Worm (Caenorhabditis elegans) whole organism, mixed stage, embryonic: ENCODE results near the gene T13F3.8.

Experiments
- blmp-1 ChIP-seq: fragments of 150-350 bp; optimal IDR thresholded peaks from 2 replicates; lab custom pipeline; 2014; ENCODE audit warnings: missing biosample characterization, missing genetic modification characterization
- ceh-39 ChIP-seq: fragments of 150-350 bp; optimal IDR thresholded peaks from 2 replicates; lab custom pipeline; 2014; ENCODE audit warnings: missing biosample characterization, missing genetic modification characterization
- ceh-43 ChIP-seq: fragments of 200-800 bp; sonication (Bioruptor generic); optimal IDR thresholded peaks from 2 replicates; lab custom pipeline; 2018; ENCODE audit warnings: mild to moderate bottlenecking, missing genetic modification characterization, moderate library complexity, missing compliant biosample characterization
- ces-1 ChIP-seq: fragments of 150-350 bp; optimal IDR thresholded peaks from 2 replicates; lab custom pipeline; 2014; ENCODE audit warnings: missing biosample characterization, missing genetic modification reagents, missing genetic modification characterization
- lin-13 ChIP-seq: fragments of 150-350 bp; optimal IDR thresholded peaks from 2 replicates; lab custom pipeline; 2014; ENCODE audit warnings: missing biosample characterization, missing genetic modification characterization
- mep-1 ChIP-seq: fragments of 150-350 bp; optimal IDR thresholded peaks from 2 replicates; lab custom pipeline; 2017; ENCODE audit warnings: missing biosample characterization, missing genetic modification reagents, missing genetic modification characterization, inconsistent platforms
- nhr-237 ChIP-seq: fragments of 150-350 bp; optimal IDR thresholded peaks from 2 replicates; lab custom pipeline; 2014; ENCODE audit warnings: missing biosample characterization, missing genetic modification characterization
- pha-4 ChIP-seq: fragments of 150-350 bp; optimal IDR thresholded peaks from 2 replicates; lab custom pipeline; 2018; ENCODE audit warnings: missing biosample characterization, missing genetic modification reagents, missing genetic modification characterization
- snpc-4 ChIP-seq: fragments of 150-350 bp; optimal IDR thresholded peaks from 2 replicates; lab custom pipeline; 2014; ENCODE audit warnings: missing biosample characterization, missing genetic modification characterization
- unc-120 ChIP-seq: sonication (generic microtip); optimal IDR thresholded peaks from 2 replicates; lab custom pipeline; 2017; ENCODE audit warnings: missing genetic modification characterization, missing compliant biosample characterization; ENCODE audit not compliant: poor library complexity, severe bottlenecking
- unc-62 ChIP-seq: fragments of 150-350 bp; optimal IDR thresholded peaks from 2 replicates; lab custom pipeline; 2014; ENCODE audit warnings: missing biosample characterization, missing genetic modification reagents, missing genetic modification characterization
- zip-8 ChIP-seq: fragments of 150-350 bp; optimal IDR thresholded peaks from 2 replicates; lab custom pipeline; 2014; ENCODE audit warnings: missing biosample characterization, missing genetic modification characterization

DNA sequence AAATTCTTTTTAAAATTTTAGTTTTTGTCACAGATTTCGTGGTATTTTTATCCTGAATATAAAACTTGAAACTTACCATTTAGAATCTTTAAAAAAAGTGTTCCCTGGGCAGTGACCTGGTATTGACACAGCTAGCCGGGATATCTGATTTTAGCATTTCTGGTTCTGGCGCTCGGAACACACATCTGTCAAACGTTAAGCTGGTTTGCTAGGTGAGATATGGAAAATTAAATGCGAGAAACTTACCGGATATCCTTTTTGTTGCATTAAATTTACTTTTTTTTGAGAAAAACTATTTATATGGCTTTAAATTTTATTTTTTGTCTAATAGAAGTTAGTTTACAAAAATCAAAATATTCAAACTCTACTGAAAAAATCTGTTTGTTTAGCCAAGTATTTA lies 16.2 kb downstream of the T13F3.8 start, which contains the start of gene F28G4.4:
- no peak for TF ChIP-seq ces-1 (GFP tag; lab: Kevin White, UChicago)
- TF ChIP-seq blmp-1 (tag; lab: Kevin White, UChicago), result no peak
- no peak for TF ChIP-seq ceh-43 (GFP tag; lab: Kevin White, UChicago)
- no peak for TF ChIP-seq nhr-237 (tag; lab: Kevin White, UChicago)
- TF ChIP-seq ceh-39 (tag; lab: Kevin White, UChicago), result no peak
- no peak for TF ChIP-seq unc-62
- no peak for TF ChIP-seq snpc-4 (tag; lab: Kevin White, UChicago)
- no peak for TF ChIP-seq unc-120 (tag; lab: Kevin White, UChicago)
- no peak for TF ChIP-seq lin-13 (tag; lab: Kevin White, UChicago)
- TF ChIP-seq pha-4, result no peak
- TF ChIP-seq mep-1 (tag; lab: Kevin White, UChicago), result no peak
- TF ChIP-seq zip-8, result no peak
